Worm (Caenorhabditis elegans) whole organism, L4/young adult: ENCODE measurements around the gene acl-8.

Source experiments
- W03F9.2 ChIP-seq: fragments of 150-350 bp; optimal IDR thresholded peaks from 2 replicates; lab custom pipeline; 2014; ENCODE audit warnings: missing biosample characterization, missing genetic modification characterization
- dao-5 ChIP-seq: sonication (generic microtip); optimal IDR thresholded peaks from 2 replicates; lab custom pipeline; 2016; ENCODE audit warnings: missing genotype, missing genetic modification characterization, moderate library complexity, missing compliant biosample characterization
- him-1 ChIP-seq: sonication (generic microtip); optimal IDR thresholded peaks from 2 replicates; lab custom pipeline; 2016; ENCODE audit warnings: missing genotype, missing genetic modification reagents, missing genetic modification characterization, missing compliant biosample characterization

DNA sequence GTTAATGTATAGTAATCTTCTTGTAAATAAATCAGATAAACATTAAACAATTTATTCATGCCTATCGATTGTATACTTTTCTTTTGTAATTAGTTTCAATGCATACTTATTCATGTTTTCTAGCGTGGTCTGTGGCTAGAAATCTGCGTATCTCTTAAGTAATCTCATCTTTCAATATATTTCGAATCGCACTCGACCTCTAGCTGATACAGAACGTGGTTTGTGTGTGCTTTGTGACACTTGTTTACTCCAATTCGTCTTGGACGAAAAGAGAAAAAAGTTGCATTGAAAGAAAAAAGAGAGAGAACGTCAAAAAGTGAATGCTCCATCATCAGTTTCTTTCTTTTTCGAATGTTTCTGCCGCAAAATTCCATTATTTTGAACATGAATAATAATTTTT lies 47.8 kb downstream of the acl-8 start:
- TF ChIP-seq him-1 (tag; lab: Kevin White, UChicago) (no peak), dao-5 (tag; lab: Kevin White, UChicago) (no peak), W03F9.2 (tag; lab: Kevin White, UChicago) (no peak)
